Worm (Caenorhabditis elegans) whole organism, L3 larva: ENCODE measurements around the gene ndx-2.

Experiments used
- R02D3.7 ChIP-seq: fragments of 150-350 bp; optimal IDR thresholded peaks from 2 replicates; lab custom pipeline; 2014; ENCODE audit warnings: missing biosample characterization, missing genetic modification characterization
- ZK546.5 ChIP-seq: sonication (generic microtip); optimal IDR thresholded peaks from 2 replicates; lab custom pipeline; 2017; ENCODE audit warnings: missing biosample characterization, missing genetic modification characterization
- ama-1 ChIP-seq: fragments of 150-350 bp; optimal IDR thresholded peaks from 2 replicates; lab custom pipeline; 2018
- ceh-16 ChIP-seq: sonication (generic microtip); optimal IDR thresholded peaks from 2 replicates; lab custom pipeline; 2017; ENCODE audit warnings: missing biosample characterization, missing genetic modification characterization
- ceh-28 ChIP-seq: fragments of 150-350 bp; optimal IDR thresholded peaks from 2 replicates; lab custom pipeline; 2014; ENCODE audit warnings: missing biosample characterization, missing genetic modification reagents, missing genetic modification characterization
- ceh-82 ChIP-seq: fragments of 150-350 bp; optimal IDR thresholded peaks from 2 replicates; lab custom pipeline; 2014; ENCODE audit warnings: missing biosample characterization, missing genetic modification characterization
- ceh-9 ChIP-seq: sonication (generic microtip); optimal IDR thresholded peaks from 2 replicates; lab custom pipeline; 2018; ENCODE audit warnings: missing biosample characterization, missing genetic modification characterization
- daf-12 ChIP-seq: fragments of 150-350 bp; optimal IDR thresholded peaks from 2 replicates; lab custom pipeline; 2014; ENCODE audit warnings: missing biosample characterization, missing genetic modification reagents, missing genetic modification characterization
- egl-27 ChIP-seq: sonication (generic microtip); optimal IDR thresholded peaks from 4 replicates; lab custom pipeline; 2017; ENCODE audit warnings: missing biosample characterization, missing genetic modification reagents, missing genetic modification characterization
- egl-5 ChIP-seq: fragments of 150-350 bp; optimal IDR thresholded peaks from 2 replicates; lab custom pipeline; 2017; ENCODE audit warnings: missing biosample characterization, missing genetic modification reagents, missing genetic modification characterization, inconsistent platforms
- elt-1 ChIP-seq: fragments of 150-350 bp; optimal IDR thresholded peaks from 2 replicates; lab custom pipeline; 2014; ENCODE audit warnings: missing biosample characterization, missing genetic modification characterization
- elt-2 ChIP-seq: sonication (generic microtip); optimal IDR thresholded peaks from 2 replicates; lab custom pipeline; 2016; ENCODE audit warnings: missing genetic modification reagents, mild to moderate bottlenecking, missing genetic modification characterization, missing compliant biosample characterization
- elt-3 ChIP-seq, 3 experiments: fragments of 150-350 bp in 1 of 3; sonication (generic microtip) in 2 of 3; optimal IDR thresholded peaks; 2 replicates in 2 of 3; 4 replicates in 1 of 3; lab custom pipeline; 2014 to 2017; ENCODE audit warnings: missing biosample characterization in 3 of 3, missing genetic modification characterization in 3 of 3
- eor-1 ChIP-seq, 2 experiments: fragments of 150-350 bp; optimal IDR thresholded peaks; 2 replicates each; lab custom pipeline; 2014 to 2018; ENCODE audit warnings: missing biosample characterization in 2 of 2, missing genetic modification characterization in 2 of 2
- fkh-10 ChIP-seq: sonication (generic microtip); optimal IDR thresholded peaks from 2 replicates; lab custom pipeline; 2017; ENCODE audit warnings: missing biosample characterization, missing genetic modification reagents, missing genetic modification characterization
- fkh-2 ChIP-seq: fragments of 150-350 bp; optimal IDR thresholded peaks from 2 replicates; lab custom pipeline; 2014; ENCODE audit warnings: missing biosample characterization, missing genetic modification reagents, missing genetic modification characterization
- fos-1 ChIP-seq: fragments of 150-350 bp; optimal IDR thresholded peaks from 2 replicates; lab custom pipeline; 2014; ENCODE audit warnings: missing biosample characterization, missing genetic modification characterization
- hmg-11 ChIP-seq: sonication (generic microtip); optimal IDR thresholded peaks from 2 replicates; lab custom pipeline; 2016; ENCODE audit warnings: missing genetic modification characterization, missing compliant biosample characterization
- jun-1 ChIP-seq: fragments of 150-350 bp; optimal IDR thresholded peaks from 2 replicates; lab custom pipeline; 2014; ENCODE audit warnings: missing biosample characterization, missing genetic modification reagents, missing genetic modification characterization
- lin-15B ChIP-seq: fragments of 150-350 bp; optimal IDR thresholded peaks from 2 replicates; lab custom pipeline; 2014; ENCODE audit warnings: missing biosample characterization, missing genetic modification characterization
- lin-39 ChIP-seq: fragments of 150-350 bp; optimal IDR thresholded peaks from 2 replicates; lab custom pipeline; 2018; ENCODE audit warnings: missing biosample characterization, missing genetic modification reagents, missing genetic modification characterization
- mdl-1 ChIP-seq: fragments of 150-350 bp; optimal IDR thresholded peaks from 2 replicates; lab custom pipeline; 2014; ENCODE audit warnings: missing biosample characterization, missing genetic modification characterization
- nfya-1 ChIP-seq: sonication (generic microtip); optimal IDR thresholded peaks from 2 replicates; lab custom pipeline; 2017; ENCODE audit warnings: missing genetic modification characterization, mild to moderate bottlenecking, missing compliant biosample characterization, antibody characterized with exemption, moderate library complexity; ENCODE audit not compliant: insufficient read depth
- nhr-11 ChIP-seq: fragments of 150-350 bp; optimal IDR thresholded peaks from 2 replicates; lab custom pipeline; 2014; ENCODE audit warnings: missing biosample characterization, missing genetic modification characterization
- nhr-12 ChIP-seq: fragments of 150-350 bp; optimal IDR thresholded peaks from 2 replicates; lab custom pipeline; 2014; ENCODE audit warnings: missing biosample characterization, missing genetic modification characterization
- nhr-23 ChIP-seq: fragments of 150-350 bp; optimal IDR thresholded peaks from 2 replicates; lab custom pipeline; 2014; ENCODE audit warnings: missing biosample characterization, missing genetic modification reagents, missing genetic modification characterization
- nhr-237 ChIP-seq: fragments of 150-350 bp; optimal IDR thresholded peaks from 2 replicates; lab custom pipeline; 2014; ENCODE audit warnings: missing biosample characterization, missing genetic modification characterization
- nhr-25 ChIP-seq: sonication (generic microtip); optimal IDR thresholded peaks from 2 replicates; lab custom pipeline; 2017; ENCODE audit warnings: missing biosample characterization, missing genetic modification characterization
- nhr-28 ChIP-seq: fragments of 150-350 bp; optimal IDR thresholded peaks from 2 replicates; lab custom pipeline; 2014; ENCODE audit warnings: missing biosample characterization, missing genetic modification characterization
- nhr-43 ChIP-seq: sonication (generic microtip); optimal IDR thresholded peaks from 2 replicates; lab custom pipeline; 2016; ENCODE audit warnings: mild to moderate bottlenecking, missing genetic modification characterization, missing compliant biosample characterization; ENCODE audit not compliant: poor library complexity, severe bottlenecking
- nhr-76 ChIP-seq: fragments of 150-350 bp; sonication (generic microtip); optimal IDR thresholded peaks from 5 replicates; lab custom pipeline; 2014; ENCODE audit warnings: missing biosample characterization, missing genetic modification characterization
- nhr-77 ChIP-seq: fragments of 150-350 bp; optimal IDR thresholded peaks from 2 replicates; lab custom pipeline; 2014; ENCODE audit warnings: missing biosample characterization, missing genetic modification characterization
- pha-4 ChIP-seq: fragments of 150-350 bp; optimal IDR thresholded peaks from 2 replicates; lab custom pipeline; 2014; ENCODE audit warnings: missing biosample characterization, missing genetic modification reagents, missing genetic modification characterization
- pqm-1 ChIP-seq: fragments of 150-350 bp; optimal IDR thresholded peaks from 2 replicates; lab custom pipeline; 2017; ENCODE audit warnings: missing biosample characterization, missing genetic modification characterization, inconsistent platforms
- sea-2 ChIP-seq: fragments of 150-350 bp; sonication (generic microtip); optimal IDR thresholded peaks from 4 replicates; lab custom pipeline; 2014; ENCODE audit warnings: missing biosample characterization, missing genetic modification reagents, missing genetic modification characterization
- snpc-4 ChIP-seq: fragments of 150-350 bp; optimal IDR thresholded peaks from 2 replicates; lab custom pipeline; 2014; ENCODE audit warnings: missing biosample characterization, missing genetic modification characterization
- tbx-2 ChIP-seq: sonication (generic microtip); optimal IDR thresholded peaks from 2 replicates; lab custom pipeline; 2016; ENCODE audit warnings: mild to moderate bottlenecking, missing genetic modification characterization, missing compliant biosample characterization
- unc-39 ChIP-seq: sonication (generic microtip); optimal IDR thresholded peaks from 4 replicates; lab custom pipeline; 2017; ENCODE audit warnings: missing biosample characterization, missing genetic modification characterization
- zag-1 ChIP-seq: fragments of 150-350 bp; optimal IDR thresholded peaks from 2 replicates; lab custom pipeline; 2014; ENCODE audit warnings: missing biosample characterization, missing genetic modification characterization
- ztf-11 ChIP-seq: fragments of 150-350 bp; optimal IDR thresholded peaks from 2 replicates; lab custom pipeline; 2014; ENCODE audit warnings: missing biosample characterization, missing genetic modification characterization
- ztf-4 ChIP-seq: fragments of 150-350 bp; optimal IDR thresholded peaks from 2 replicates; lab custom pipeline; 2014; ENCODE audit warnings: missing biosample characterization, missing genetic modification characterization

Gene ndx-2

ce11 chrV:2697693-2698092 lies 32.9 kb upstream of the ndx-2 start:
- TF ChIP-seq eor-1 (tag; optimal IDR thresholded peaks at IDR 0.05; lab: Kevin White, UChicago), result no peak

ce11 chrV:2695935-2696334 lies 31.1 kb upstream of the ndx-2 start, which contains the start of gene Y45G12B.3:
Y45G12B.3 (minus strand) TSS chrV:2696254.
- TF ChIP-seq lin-39 (tag; lab: Kevin White, UChicago) (no peak), ceh-28 (tag; lab: Kevin White, UChicago) (no peak), eor-1 (tag; optimal IDR thresholded peaks at IDR 0.05; lab: Kevin White, UChicago) (no peak), ceh-16 (tag; lab: Kevin White, UChicago) (no peak), hmg-11 (tag; lab: Kevin White, UChicago) (no peak), zag-1 (tag; lab: Kevin White, UChicago) (no peak), ama-1 (no peak), ztf-11 (tag; lab: Kevin White, UChicago) (no peak), nhr-77 (tag; lab: Kevin White, UChicago) (no peak), tbx-2 (tag; lab: Kevin White, UChicago) (no peak), nhr-43 (tag; lab: Kevin White, UChicago) (no peak), snpc-4 (no peak), ceh-82 (no peak), elt-1 (tag; lab: Kevin White, UChicago) (no peak), pqm-1 (tag; lab: Kevin White, UChicago) (no peak), nhr-76 (tag; lab: Kevin White, UChicago) (no peak), ZK546.5 (tag; lab: Kevin White, UChicago) (no peak), egl-5 (tag; lab: Kevin White, UChicago) (no peak)
- TF ChIP-seq, all 47 proteins: peak for 0

ce11 chrV:2694389-2694788 lies 29.6 kb upstream of the ndx-2 start, which contains the start of gene Y45G12B.2:
Y45G12B.2 (plus strand) TSS chrV:2694771.
- TF ChIP-seq ztf-11 (tag; lab: Kevin White, UChicago), result no peak
- TF ChIP-seq elt-2 (tag; lab: Kevin White, UChicago), result peak; percentile 47
- TF ChIP-seq nhr-43 (tag; lab: Kevin White, UChicago), result no peak
- TF ChIP-seq daf-12 (tag; lab: Kevin White, UChicago), result no peak
- TF ChIP-seq ceh-16 (tag; lab: Kevin White, UChicago), result no peak
- TF ChIP-seq eor-1 (tag; optimal IDR thresholded peaks at IDR 0.05; lab: Kevin White, UChicago), result no peak
- peak; percentile 58 for TF ChIP-seq pqm-1 (tag; lab: Kevin White, UChicago)
- TF ChIP-seq zag-1 (tag; lab: Kevin White, UChicago), result no peak
- no peak for TF ChIP-seq ceh-82
- no peak for TF ChIP-seq ama-1
- TF ChIP-seq mdl-1, result no peak
- no peak for TF ChIP-seq tbx-2 (tag; lab: Kevin White, UChicago)
- no peak for TF ChIP-seq fos-1 (tag; lab: Kevin White, UChicago)
- peak; percentile 71 for TF ChIP-seq lin-15B (tag; lab: Kevin White, UChicago)
- TF ChIP-seq unc-39 (tag; lab: Kevin White, UChicago), result no peak
- TF ChIP-seq fkh-10 (GFP tag; lab: Kevin White, UChicago), result no peak
- no peak for TF ChIP-seq fkh-2
- TF ChIP-seq ceh-9 (tag; lab: Kevin White, UChicago), result no peak
- no peak for TF ChIP-seq nhr-28
- TF ChIP-seq pha-4 (tag; lab: Kevin White, UChicago), result peak; percentile 77
- TF ChIP-seq elt-3 (tag; optimal IDR thresholded peaks at IDR 0.05; lab: Kevin White, UChicago), result no peak
- TF ChIP-seq ZK546.5 (tag; lab: Kevin White, UChicago), result no peak
- no peak for TF ChIP-seq nhr-12
- peak; percentile 8 for TF ChIP-seq snpc-4
- TF ChIP-seq nhr-237 (tag; lab: Kevin White, UChicago), result no peak
- TF ChIP-seq ztf-4, result no peak
- TF ChIP-seq sea-2, result peak; percentile 17
- TF ChIP-seq nhr-23 (tag; lab: Kevin White, UChicago), result peak; percentile 58
- peak; percentile 67 for TF ChIP-seq hmg-11 (tag; lab: Kevin White, UChicago)
- TF ChIP-seq R02D3.7, result no peak
- TF ChIP-seq nfya-1, result peak; percentile 90
- peak; percentile 38 for TF ChIP-seq nhr-25 (tag; lab: Kevin White, UChicago)
- peak; percentile 31 for TF ChIP-seq ceh-28 (tag; lab: Kevin White, UChicago)
- peak; percentile 17 for TF ChIP-seq jun-1 (tag; lab: Kevin White, UChicago)
- TF ChIP-seq egl-27, result no peak
- no peak for TF ChIP-seq nhr-11 (tag; lab: Kevin White, UChicago)
- no peak for TF ChIP-seq lin-39 (tag; lab: Kevin White, UChicago)
- TF ChIP-seq nhr-76 (tag; lab: Kevin White, UChicago), result no peak
- TF ChIP-seq nhr-77 (tag; lab: Kevin White, UChicago), result no peak
